Worm (Caenorhabditis elegans) whole organism, L4/young adult: ENCODE data around the gene his-24.
A peak's percentile ranks its signal among the peaks of the same experiment; 100 is the strongest.

ENCODE experiments used
- dao-5 ChIP-seq: sonication (generic microtip); optimal IDR thresholded peaks from 2 replicates; lab custom pipeline; 2016; ENCODE audit warnings: missing genotype, missing genetic modification characterization, moderate library complexity, missing compliant biosample characterization
- him-1 ChIP-seq: sonication (generic microtip); optimal IDR thresholded peaks from 2 replicates; lab custom pipeline; 2016; ENCODE audit warnings: missing genotype, missing genetic modification reagents, missing genetic modification characterization, missing compliant biosample characterization

ce11 chrX:14476625-14477257, 13.2 kb upstream of the his-24 start:
- TF ChIP-seq him-1 (tag; lab: Kevin White, UChicago) (no peak), dao-5 (tag; lab: Kevin White, UChicago) (peak; percentile 4)
